Worm (Caenorhabditis elegans): ENCODE results near the gene T28C6.5.

Gene T28C6.5

ce11 chrIV:8821147-8821546 is at the start of gene T28C6.5:
TSS of gene T28C6.5 (plus strand) at chrIV:8821447.
- no peak for TF ChIP-seq athp-1 (tag; optimal IDR thresholded peaks at IDR 0.05)

- no peak for TF ChIP-seq hrde-1 (tag; optimal IDR thresholded peaks at IDR 0.05; ENCODE audit: borderline replicate concordance)
- no peak for TF ChIP-seq C06A6.2 (GFP tag; conservative IDR thresholded peaks at IDR 0.05)
- TF ChIP-seq hmg-20 (GFP tag; IDR thresholded peaks at IDR 0.05) = no peak
- TF ChIP-seq chd-7 (tag; optimal IDR thresholded peaks at IDR 0.05) = no peak
- TF ChIP-seq let-526 (GFP tag; IDR thresholded peaks at IDR 0.05) = no peak
- no peak for TF ChIP-seq lag-1 (GFP tag; IDR thresholded peaks at IDR 0.05)
- no peak for TF ChIP-seq T07F8.4 (tag; optimal IDR thresholded peaks at IDR 0.05)
- no peak for TF ChIP-seq F52B5.7 (tag; optimal IDR thresholded peaks at IDR 0.05)
- TF ChIP-seq F33H1.4 (GFP tag; IDR thresholded peaks at IDR 0.05) = no peak
- TF ChIP-seq Y95B8A.8 (GFP tag; IDR thresholded peaks at IDR 0.05) = no peak
- TF ChIP-seq nhr-27 (tag; optimal IDR thresholded peaks at IDR 0.05) = no peak
- TF ChIP-seq cebp-2 (GFP tag; IDR thresholded peaks at IDR 0.05) = no peak
- no peak for TF ChIP-seq athp-1 (tag; optimal IDR thresholded peaks at IDR 0.05)
- no peak for TF ChIP-seq bed-2 (GFP tag; IDR thresholded peaks at IDR 0.05)
- TF ChIP-seq F57C9.4 (tag; optimal IDR thresholded peaks at IDR 0.05) = no peak
- no peak for TF ChIP-seq ekl-4 (GFP tag; IDR thresholded peaks at IDR 0.05)
- TF ChIP-seq lsl-1 (GFP tag; optimal IDR thresholded peaks at IDR 0.05) = no peak
These were observed 48.4 kb upstream of the T28C6.5 start, which contains the start of gene F20C5.6 for ce11 chrIV:8772800-8773256. TSS of gene F20C5.6 (minus strand) at chrIV:8773206.

ce11 chrIV:8778045-8778444 is 43.2 kb upstream of the T28C6.5 start, which contains the start of gene C33D9.6:
TSS of gene C33D9.6 (minus strand) at chrIV:8778145.
- no peak for TF ChIP-seq mcd-1 (GFP tag; IDR thresholded peaks at IDR 0.05)
- no peak for TF ChIP-seq ztf-26 (tag; optimal IDR thresholded peaks at IDR 0.05)
- no peak for TF ChIP-seq sptf-2 (GFP tag; optimal IDR thresholded peaks at IDR 0.05)
- TF ChIP-seq dpff-1 (tag; optimal IDR thresholded peaks at IDR 0.05) = no peak
- TF ChIP-seq bed-2 (GFP tag; IDR thresholded peaks at IDR 0.05) = no peak
- no peak for TF ChIP-seq hrde-1 (tag; optimal IDR thresholded peaks at IDR 0.05; ENCODE audit: borderline replicate concordance)
- TF ChIP-seq akir-1 (GFP tag; optimal IDR thresholded peaks at IDR 0.05) = no peak
- no peak for TF ChIP-seq nhr-90 (tag; optimal IDR thresholded peaks at IDR 0.05)
- TF ChIP-seq let-526 (GFP tag; IDR thresholded peaks at IDR 0.05) = no peak
- no peak for TF ChIP-seq egl-44 (GFP tag; IDR thresholded peaks at IDR 0.05)

- TF ChIP-seq nhr-80 (tag; optimal IDR thresholded peaks at IDR 0.05) (peak; percentile 82), madf-10 (tag; optimal IDR thresholded peaks at IDR 0.05) (peak; percentile 34), cebp-1 (GFP tag; IDR thresholded peaks at IDR 0.05) (peak; percentile 41; the same call in 1 of the 2 replicates), cebp-1 (tag; optimal IDR thresholded peaks at IDR 0.05) (no peak), K12H6.12 (tag; optimal IDR thresholded peaks at IDR 0.05) (peak; percentile 57), F37B4.10 (GFP tag; IDR thresholded peaks at IDR 0.05) (no peak), hmg-1.2 (GFP tag; IDR thresholded peaks at IDR 0.05) (peak; percentile 77), lag-1 (GFP tag; IDR thresholded peaks at IDR 0.05) (0 out of 2 replicates have a peak, but pooled peaks have one; percentile 23), aptf-2 (GFP tag; conservative IDR thresholded peaks at IDR 0.05) (no peak), let-526 (GFP tag; IDR thresholded peaks at IDR 0.05) (0 out of 2 replicates have a peak, but pooled peaks have one; percentile 21), B0261.1 (tag; optimal IDR thresholded peaks at IDR 0.05) (no peak), ztf-28 (GFP tag; IDR thresholded peaks at IDR 0.05) (no peak), ztf-18 (tag; optimal IDR thresholded peaks at IDR 0.05) (peak; percentile 42), F22D6.2 (tag; optimal IDR thresholded peaks at IDR 0.05) (no peak), B0336.3 (GFP tag; IDR thresholded peaks at IDR 0.05) (no peak), ets-4 (GFP tag; optimal IDR thresholded peaks at IDR 0.05) (peak; percentile 18), attf-5 (GFP tag; optimal IDR thresholded peaks at IDR 0.05) (peak; percentile 82), gei-17 (GFP tag; optimal IDR thresholded peaks at IDR 0.05) (no peak), lin-40 (tag; optimal IDR thresholded peaks at IDR 0.05) (peak; percentile 35), bed-1 (GFP tag; IDR thresholded peaks at IDR 0.05) (no peak), unc-62 (GFP tag; optimal IDR thresholded peaks at IDR 0.05) (peak; percentile 19)
These were observed 39.1 kb upstream of the T28C6.5 start for ce11 chrIV:8782172-8782571.
